Fruit fly (Drosophila melanogaster) whole organism, embryonic: ENCODE measurements around the gene GluRIA.

Source experiments
- ATbp ChIP-seq: fragments of 200-800 bp; sonication (Bioruptor generic); optimal IDR thresholded peaks from 2 replicates; lab custom pipeline; 2017; ENCODE audit warnings: missing biosample characterization, mild to moderate bottlenecking, missing genetic modification characterization, missing genetic modification reagents
- Atf6 ChIP-seq: fragments of 200-800 bp; sonication (Bioruptor generic); IDR thresholded peaks from 2 replicates; pipeline ENCODE4 v1.3.6; 2022; ENCODE audit warnings: missing biosample characterization, missing genetic modification characterization
- BtbVII ChIP-seq: fragments of 200-800 bp; sonication (Bioruptor generic); optimal IDR thresholded peaks from 3 replicates; lab custom pipeline; 2017; ENCODE audit warnings: missing biosample characterization, mild to moderate bottlenecking, missing genetic modification characterization
- CG10366 ChIP-seq: fragments of 200-800 bp; sonication (Bioruptor generic); IDR thresholded peaks from 2 replicates; pipeline ENCODE4 v1.3.6; 2022; ENCODE audit warnings: missing biosample characterization, missing genetic modification characterization
- CG11398 ChIP-seq: fragments of 200-800 bp; sonication (Bioruptor generic); optimal IDR thresholded peaks from 2 replicates; lab custom pipeline; 2016; ENCODE audit warnings: missing biosample characterization, missing genetic modification characterization
- CG11456 ChIP-seq: fragments of 200-800 bp; sonication (Bioruptor generic); IDR thresholded peaks from 3 replicates; pipeline ENCODE4 v1.3.6; 2022; ENCODE audit warnings: missing biosample characterization, missing genetic modification characterization
- CG11504 ChIP-seq: fragments of 200-800 bp; sonication (Bioruptor generic); optimal IDR thresholded peaks from 3 replicates; lab custom pipeline; 2019; ENCODE audit warnings: missing biosample characterization, mild to moderate bottlenecking, missing genetic modification characterization, moderate library complexity
- CG11560 ChIP-seq: fragments of 200-800 bp; sonication (Bioruptor generic); IDR thresholded peaks from 3 replicates; pipeline ENCODE4 v1.3.6; 2022; ENCODE audit warnings: missing biosample characterization, missing genetic modification characterization
- CG11723 ChIP-seq: fragments of 200-800 bp; sonication (Bioruptor generic); optimal IDR thresholded peaks from 2 replicates; lab custom pipeline; 2017; ENCODE audit warnings: missing biosample characterization, mild to moderate bottlenecking, missing genetic modification characterization
- CG13775 ChIP-seq: fragments of 200-800 bp; sonication (Bioruptor generic); optimal IDR thresholded peaks from 3 replicates; lab custom pipeline; 2017; ENCODE audit warnings: missing biosample characterization, mild to moderate bottlenecking, missing genetic modification characterization
- CG1602 ChIP-seq: fragments of 200-800 bp; sonication (Bioruptor generic); optimal IDR thresholded peaks from 3 replicates; lab custom pipeline; 2016; ENCODE audit warnings: missing biosample characterization, missing genetic modification characterization
- CG2116 ChIP-seq: fragments of 200-800 bp; sonication (Bioruptor generic); optimal IDR thresholded peaks from 3 replicates; lab custom pipeline; 2018; ENCODE audit warnings: missing biosample characterization, mild to moderate bottlenecking, missing genetic modification characterization
- CG2889 ChIP-seq: fragments of 200-800 bp; sonication (Bioruptor generic); IDR thresholded peaks from 3 replicates; pipeline ENCODE4 v1.3.6; 2022; ENCODE audit warnings: missing biosample characterization, missing genetic modification characterization
- CG31365 ChIP-seq: fragments of 200-800 bp; sonication (Bioruptor generic); optimal IDR thresholded peaks from 2 replicates; lab custom pipeline; 2018; ENCODE audit warnings: missing biosample characterization, mild to moderate bottlenecking, missing genetic modification characterization
- CG31388 ChIP-seq: fragments of 200-800 bp; sonication (Bioruptor generic); optimal IDR thresholded peaks from 2 replicates; lab custom pipeline; 2016; ENCODE audit warnings: missing biosample characterization, missing genetic modification characterization
- CG3281 ChIP-seq: fragments of 200-800 bp; sonication (Bioruptor generic); optimal IDR thresholded peaks from 3 replicates; lab custom pipeline; 2017; ENCODE audit warnings: missing biosample characterization, mild to moderate bottlenecking, missing genetic modification characterization
- CG3838 ChIP-seq: fragments of 200-800 bp; sonication (Bioruptor generic); optimal IDR thresholded peaks from 3 replicates; lab custom pipeline; 2016; ENCODE audit warnings: missing biosample characterization, missing genetic modification characterization
- CG6272 ChIP-seq: fragments of 200-800 bp; sonication (Bioruptor generic); IDR thresholded peaks from 2 replicates; pipeline ENCODE4 v1.3.6; 2022; ENCODE audit warnings: missing biosample characterization, missing genetic modification characterization
- CHES-1-like ChIP-seq: fragments of 200-800 bp; sonication (Bioruptor generic); optimal IDR thresholded peaks from 2 replicates; lab custom pipeline; 2016; ENCODE audit warnings: missing biosample characterization, missing genetic modification characterization
- CoRest ChIP-seq: fragments of 200-800 bp; sonication (Bioruptor generic); optimal IDR thresholded peaks from 3 replicates; lab custom pipeline; 2018; ENCODE audit warnings: missing biosample characterization, mild to moderate bottlenecking, missing genetic modification characterization, moderate library complexity
- D19A ChIP-seq: fragments of 200-800 bp; optimal IDR thresholded peaks from 3 replicates; lab custom pipeline; 2019; ENCODE audit warnings: missing biosample characterization, mild to moderate bottlenecking, missing genetic modification characterization, moderate library complexity
- Dip2 ChIP-seq: fragments of 200-800 bp; sonication (Bioruptor generic); IDR thresholded peaks from 2 replicates; pipeline ENCODE4 v1.3.6; 2022; ENCODE audit warnings: missing biosample characterization, missing genetic modification characterization
- Hand ChIP-seq: fragments of 200-800 bp; sonication (Bioruptor generic); optimal IDR thresholded peaks from 2 replicates; lab custom pipeline; 2017; ENCODE audit warnings: mild to moderate bottlenecking, missing biosample characterization, missing genetic modification reagents, missing genetic modification characterization
- Hr39 ChIP-seq: fragments of >200 bp; optimal IDR thresholded peaks from 2 replicates; lab custom pipeline; 2017
- Lhr ChIP-seq: fragments of 200-800 bp; sonication (Bioruptor generic); optimal IDR thresholded peaks from 3 replicates; lab custom pipeline; 2017; ENCODE audit warnings: mild to moderate bottlenecking, missing biosample characterization, missing genetic modification reagents, missing genetic modification characterization
- MBD-R2 ChIP-seq: fragments of 200-800 bp; sonication (Bioruptor generic); IDR thresholded peaks from 2 replicates; pipeline ENCODE4 v1.3.6; 2022; ENCODE audit warnings: missing biosample characterization, missing genetic modification characterization
- Mrtf ChIP-seq: fragments of 200-800 bp; sonication (Bioruptor generic); IDR thresholded peaks from 3 replicates; pipeline ENCODE4 v1.3.6; 2022; ENCODE audit warnings: missing biosample characterization, missing genetic modification characterization
- NK7.1 ChIP-seq: fragments of 200-800 bp; sonication (Bioruptor generic); optimal IDR thresholded peaks from 3 replicates; lab custom pipeline; 2016; ENCODE audit warnings: missing biosample characterization, missing genetic modification characterization
- NfI ChIP-seq: fragments of 200-800 bp; sonication (Bioruptor generic); optimal IDR thresholded peaks from 3 replicates; lab custom pipeline; 2018; ENCODE audit warnings: missing biosample characterization, mild to moderate bottlenecking, missing genetic modification characterization, moderate library complexity
- Oaz ChIP-seq: fragments of 200-800 bp; sonication (Bioruptor generic); IDR thresholded peaks from 2 replicates; pipeline ENCODE4 v1.3.6; 2022; ENCODE audit warnings: missing biosample characterization, missing genetic modification characterization
- Opbp ChIP-seq: fragments of 200-800 bp; sonication (Bioruptor generic); IDR thresholded peaks from 3 replicates; pipeline ENCODE4 v1.3.6; 2022; ENCODE audit warnings: missing biosample characterization, missing genetic modification characterization; ENCODE audit not compliant: partially characterized antibody
- Scr ChIP-seq: fragments of 200-800 bp; sonication (Bioruptor generic); IDR thresholded peaks from 2 replicates; pipeline ENCODE4 v1.3.6; 2022; ENCODE audit warnings: missing biosample characterization, missing genetic modification characterization; ENCODE audit not compliant: partially characterized antibody
- Sox102F ChIP-seq: fragments of 200-800 bp; sonication (Bioruptor generic); optimal IDR thresholded peaks from 2 replicates; lab custom pipeline; 2018; ENCODE audit warnings: missing biosample characterization, mild to moderate bottlenecking, missing genetic modification characterization, moderate library complexity
- Ssrp ChIP-seq: fragments of 200-800 bp; sonication (Bioruptor generic); optimal IDR thresholded peaks from 2 replicates; lab custom pipeline; 2018; ENCODE audit warnings: missing biosample characterization, mild to moderate bottlenecking, missing genetic modification characterization, moderate library complexity
- Trl ChIP-seq, 3 experiments: fragments of >200 bp in 2 of 3; fragments of 200-800 bp in 1 of 3; sonication (Bioruptor generic) in 1 of 3; optimal IDR thresholded peaks; 2 replicates in 1 of 3; 3 replicates in 2 of 3; lab custom pipeline; 2016 to 2017; ENCODE audit warnings: missing biosample characterization in 1 of 3, missing genetic modification characterization in 1 of 3
- ac ChIP-seq: fragments of 200-800 bp; sonication (Bioruptor generic); optimal IDR thresholded peaks from 3 replicates; lab custom pipeline; 2017; ENCODE audit warnings: missing biosample characterization, mild to moderate bottlenecking, missing genetic modification characterization
- ase ChIP-seq: fragments of 200-800 bp; sonication (Bioruptor generic); IDR thresholded peaks from 3 replicates; pipeline ENCODE4 v1.3.6; 2022; ENCODE audit warnings: missing biosample characterization, missing genetic modification characterization
- az2 ChIP-seq: fragments of 200-800 bp; sonication (Bioruptor generic); optimal IDR thresholded peaks from 3 replicates; lab custom pipeline; 2016; ENCODE audit warnings: missing biosample characterization, missing genetic modification characterization
- cas ChIP-seq: fragments of 200-800 bp; sonication (Bioruptor generic); IDR thresholded peaks from 2 replicates; pipeline ENCODE4 v1.3.6; 2022; ENCODE audit warnings: missing biosample characterization, missing genetic modification characterization
- dati ChIP-seq: fragments of 200-800 bp; sonication (Bioruptor generic); IDR thresholded peaks from 2 replicates; pipeline ENCODE4 v1.3.6; 2022; ENCODE audit warnings: missing biosample characterization, missing genetic modification characterization
- ham ChIP-seq: fragments of 200-800 bp; sonication (Bioruptor generic); IDR thresholded peaks from 2 replicates; pipeline ENCODE4 v1.3.6; 2022; ENCODE audit warnings: missing biosample characterization, missing genetic modification characterization
- kah ChIP-seq: fragments of 200-800 bp; sonication (Bioruptor generic); optimal IDR thresholded peaks from 2 replicates; lab custom pipeline; 2018; ENCODE audit warnings: missing biosample characterization, mild to moderate bottlenecking, missing genetic modification characterization
- ken ChIP-seq: fragments of 200-800 bp; sonication (Bioruptor generic); IDR thresholded peaks from 3 replicates; pipeline ENCODE4 v1.3.6; 2022; ENCODE audit warnings: missing biosample characterization, missing genetic modification characterization
- lmd ChIP-seq: fragments of 200-800 bp; sonication (Bioruptor generic); IDR thresholded peaks from 2 replicates; pipeline ENCODE4 v1.3.6; 2022; ENCODE audit warnings: missing biosample characterization, missing genetic modification characterization
- maf-S ChIP-seq: fragments of 200-800 bp; sonication (Bioruptor generic); optimal IDR thresholded peaks from 2 replicates; lab custom pipeline; 2016; ENCODE audit warnings: missing biosample characterization, missing genetic modification characterization
- mirr ChIP-seq: fragments of 200-800 bp; sonication (Bioruptor generic); optimal IDR thresholded peaks from 3 replicates; lab custom pipeline; 2018; ENCODE audit warnings: missing biosample characterization, mild to moderate bottlenecking, missing genetic modification characterization
- phol ChIP-seq: fragments of 200-800 bp; sonication (Bioruptor generic); optimal IDR thresholded peaks from 3 replicates; lab custom pipeline; 2018; ENCODE audit warnings: missing biosample characterization, mild to moderate bottlenecking, missing genetic modification characterization, moderate library complexity
- pita ChIP-seq: fragments of 200-800 bp; sonication (Bioruptor generic); optimal IDR thresholded peaks from 2 replicates; lab custom pipeline; 2017; ENCODE audit warnings: missing biosample characterization, mild to moderate bottlenecking, missing genetic modification characterization
- pzg ChIP-seq: fragments of 200-800 bp; sonication (Bioruptor generic); optimal IDR thresholded peaks from 3 replicates; lab custom pipeline; 2018; ENCODE audit warnings: missing biosample characterization, mild to moderate bottlenecking, missing genetic modification characterization, moderate library complexity
- ro ChIP-seq: fragments of 200-800 bp; sonication (Bioruptor generic); IDR thresholded peaks from 2 replicates; pipeline ENCODE4 v1.3.6; 2022; ENCODE audit warnings: missing biosample characterization, missing genetic modification characterization
- seq ChIP-seq: fragments of 200-800 bp; sonication (Bioruptor generic); IDR thresholded peaks from 2 replicates; pipeline ENCODE4 v1.3.6; 2022; ENCODE audit warnings: missing biosample characterization, missing genetic modification characterization
- tna ChIP-seq: fragments of 200-800 bp; sonication (Bioruptor generic); IDR thresholded peaks from 2 replicates; pipeline ENCODE4 v1.3.6; 2022; ENCODE audit warnings: missing biosample characterization, missing genetic modification characterization; ENCODE audit not compliant: partially characterized antibody

GluRIA gene

dm6 chr3L:6605925-6606324 is 17.9 kb upstream of the GluRIA start, which contains the start of gene zpg (continued):
- TF ChIP-seq kah (no peak), Sox102F (GFP tag; lab: Kevin White, UChicago) (no peak), CG2889 (GFP tag; lab: Robert Waterston, UW) (no peak), az2 (GFP tag; lab: Kevin White, UChicago) (no peak), CG11723 (GFP tag; lab: Kevin White, UChicago) (no peak), phol (tag; lab: Kevin White, UChicago) (no peak), D19A (tag; lab: Kevin White, UChicago) (no peak), Scr (GFP tag; lab: Robert Waterston, UW) (peak; percentile 48; the same call in 1 of the 2 replicates), CG13775 (GFP tag; lab: Kevin White, UChicago) (no peak), lmd (GFP tag; lab: Robert Waterston, UW) (no peak; the same call in 1 of the 2 replicates), CG11456 (no peak), Hand (GFP tag; lab: Kevin White, UChicago) (no peak), CG11560 (tag; lab: Robert Waterston, UW) (no peak), CG6272 (GFP tag; lab: Robert Waterston, UW) (peak; percentile 25; the same call in 1 of the 2 replicates), CG2116 (GFP tag; lab: Kevin White, UChicago) (peak; percentile 9), CoRest (peak; percentile 62), Lhr (peak; percentile 90), Opbp (GFP tag; lab: Robert Waterston, UW) (peak; percentile 51; the same call in 2 of the 3 replicates), maf-S (GFP tag; lab: Kevin White, UChicago) (no peak), Oaz (GFP tag; lab: Robert Waterston, UW) (no peak), mirr (GFP tag; lab: Kevin White, UChicago) (no peak), CG31388 (no peak), ham (GFP tag; lab: Robert Waterston, UW) (no peak), NfI (GFP tag; lab: Kevin White, UChicago) (peak; percentile 18), ATbp (GFP tag; lab: Kevin White, UChicago) (no peak), ac (GFP tag; lab: Kevin White, UChicago) (no peak), MBD-R2 (GFP tag; lab: Robert Waterston, UW) (peak; percentile 97), Trl (optimal IDR thresholded peaks at IDR 0.05; lab: Kevin White, UChicago) (no peak), Trl (GFP tag; optimal IDR thresholded peaks at IDR 0.05; lab: Kevin White, UChicago) (no peak), CHES-1-like (GFP tag; lab: Kevin White, UChicago) (peak; percentile 54), BtbVII (GFP tag; lab: Kevin White, UChicago) (no peak), CG31365 (peak; percentile 7), CG11398 (GFP tag; lab: Kevin White, UChicago) (no peak), CG3281 (GFP tag; lab: Kevin White, UChicago) (no peak), ken (GFP tag; lab: Robert Waterston, UW) (no peak), NK7.1 (GFP tag; lab: Kevin White, UChicago) (no peak), Dip2 (no peak), CG10366 (no peak), pita (GFP tag; lab: Kevin White, UChicago) (no peak), ase (GFP tag; lab: Robert Waterston, UW) (no peak), CG3838 (GFP tag; lab: Kevin White, UChicago) (no peak), dati (GFP tag; lab: Robert Waterston, UW) (no peak), CG1602 (no peak), cas (GFP tag; lab: Robert Waterston, UW) (no peak), Mrtf (GFP tag; lab: Robert Waterston, UW) (no peak), seq (no peak), Ssrp (tag; lab: Kevin White, UChicago) (no peak), tna (GFP tag; lab: Robert Waterston, UW) (no peak), ro (GFP tag; lab: Robert Waterston, UW) (no peak), pzg (GFP tag; lab: Kevin White, UChicago) (peak; percentile 96), CG11504 (tag; lab: Kevin White, UChicago) (no peak), Hr39 (lab: Kevin White, UChicago) (no peak), Atf6 (GFP tag; lab: Robert Waterston, UW) (no peak)
